Worm (Caenorhabditis elegans) whole organism, midembryonic: Measurements from ENCODE around the gene ZK262.9.

Experiments
- T22C8.4 ChIP-seq: fragments of 200-800 bp; sonication (Bioruptor generic); IDR thresholded peaks from 2 replicates; pipeline ENCODE4 v1.3.6; 2022; ENCODE audit warnings: missing genetic modification characterization, missing compliant biosample characterization
- cog-1 ChIP-seq: sonication (generic microtip); optimal IDR thresholded peaks from 2 replicates; lab custom pipeline; 2016; ENCODE audit warnings: missing genetic modification characterization, missing compliant biosample characterization
- flt-1 ChIP-seq: fragments of 200-800 bp; sonication (Bioruptor generic); IDR thresholded peaks from 2 replicates; pipeline ENCODE4 v1.3.6; 2022; ENCODE audit warnings: missing genetic modification characterization, missing compliant biosample characterization
- klf-2 ChIP-seq: fragments of 200-800 bp; sonication (Bioruptor generic); conservative IDR thresholded peaks from 2 replicates; pipeline ENCODE4 v1.3.6; 2022; ENCODE audit warnings: missing genetic modification reagents, missing genetic modification characterization, missing compliant biosample characterization
- med-1 ChIP-seq: sonication (generic microtip); optimal IDR thresholded peaks from 2 replicates; lab custom pipeline; 2017; ENCODE audit warnings: missing genetic modification characterization, mild to moderate bottlenecking, missing compliant biosample characterization, antibody characterized with exemption, missing genetic modification reagents; ENCODE audit not compliant: insufficient read depth
- ref-1 ChIP-seq: fragments of 200-800 bp; sonication (Bioruptor generic); conservative IDR thresholded peaks from 2 replicates; pipeline ENCODE4 v1.3.6; 2022; ENCODE audit warnings: missing genetic modification reagents, missing genetic modification characterization, missing compliant biosample characterization
- tab-1 ChIP-seq: fragments of 200-800 bp; sonication (Bioruptor generic); IDR thresholded peaks from 2 replicates; pipeline ENCODE4 v1.3.6; 2022; ENCODE audit warnings: missing genetic modification characterization, missing compliant biosample characterization
- ztf-23 ChIP-seq: fragments of 200-800 bp; sonication (Bioruptor generic); IDR thresholded peaks from 2 replicates; pipeline ENCODE4 v1.3.6; 2022; ENCODE audit warnings: missing genetic modification reagents, missing genetic modification characterization, missing compliant biosample characterization

- TF ChIP-seq tab-1 (GFP tag; lab: Robert Waterston, UW) (no peak), med-1 (GFP tag; lab: Kevin White, UChicago) (no peak), flt-1 (GFP tag; lab: Robert Waterston, UW) (no peak), T22C8.4 (GFP tag; lab: Robert Waterston, UW) (no peak), klf-2 (GFP tag; lab: Robert Waterston, UW) (no peak), ref-1 (GFP tag; lab: Robert Waterston, UW) (no peak), ztf-23 (GFP tag; lab: Robert Waterston, UW) (no peak), cog-1 (tag; lab: Kevin White, UChicago) (no peak)
These were observed 8.1 kb upstream of the ZK262.9 start, which contains the start of gene srw-82 for ce11 chrV:18431450-18431849.
